Fruit fly (Drosophila melanogaster) S2 (cell line): ENCODE results near the gene enc.

Experiments used
- CG8478 ChIP-seq: fragments of >200 bp; optimal IDR thresholded peaks from 2 replicates; lab custom pipeline; 2018
- CTCF ChIP-seq, 2 experiments: fragments of >200 bp; optimal IDR thresholded peaks; 2 replicates each; lab custom pipeline; 2018

DNA sequence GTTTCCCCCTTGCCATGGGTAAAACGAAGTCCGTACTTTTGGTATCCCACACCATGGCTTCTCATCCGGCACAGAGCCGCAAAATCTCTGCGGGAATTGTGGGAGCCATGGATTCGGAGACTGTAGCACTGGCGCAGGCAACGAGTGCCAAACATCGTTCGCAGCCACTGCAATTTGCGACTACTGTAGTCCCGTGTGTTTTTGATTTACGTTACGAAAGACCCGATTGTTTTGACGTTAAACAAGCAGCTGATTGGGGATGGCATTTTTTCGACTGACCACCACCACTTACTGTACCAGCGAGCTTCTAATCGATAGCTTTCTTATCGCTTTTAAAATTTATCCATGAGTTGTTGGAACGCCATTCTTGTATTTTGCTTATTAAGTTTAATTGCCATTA is 8.5 kb upstream of the enc start, which contains the start of gene CG32262:
- no peak for TF ChIP-seq CG8478 (lab: Kevin White, UChicago)
- no peak for TF ChIP-seq CTCF (optimal IDR thresholded peaks at IDR 0.05; lab: Kevin White, UChicago)
